Fruit fly (Drosophila melanogaster) whole organism, embryonic: Measurements from ENCODE around the gene Stat92E.

Experiments used
- ATbp ChIP-seq: fragments of 200-800 bp; sonication (Bioruptor generic); optimal IDR thresholded peaks from 2 replicates; lab custom pipeline; 2017; ENCODE audit warnings: missing biosample characterization, mild to moderate bottlenecking, missing genetic modification characterization, missing genetic modification reagents
- Adf1 ChIP-seq: fragments of 200-800 bp; sonication (Bioruptor generic); IDR thresholded peaks from 2 replicates; pipeline ENCODE4 v1.3.6; 2022; ENCODE audit warnings: missing biosample characterization, missing genetic modification characterization
- Antp ChIP-seq: fragments of 200-800 bp; sonication (Bioruptor generic); optimal IDR thresholded peaks from 3 replicates; lab custom pipeline; 2016; ENCODE audit warnings: missing biosample characterization, missing genetic modification characterization
- Atf6 ChIP-seq: fragments of 200-800 bp; sonication (Bioruptor generic); IDR thresholded peaks from 2 replicates; pipeline ENCODE4 v1.3.6; 2022; ENCODE audit warnings: missing biosample characterization, missing genetic modification characterization
- CG11695 ChIP-seq: fragments of 200-800 bp; sonication (Bioruptor generic); IDR thresholded peaks from 3 replicates; pipeline ENCODE4 v1.3.6; 2022; ENCODE audit warnings: missing biosample characterization, missing genetic modification characterization
- CG14050 ChIP-seq: fragments of 200-800 bp; sonication (Bioruptor generic); IDR thresholded peaks from 3 replicates; pipeline ENCODE4 v1.3.6; 2022; ENCODE audit warnings: missing biosample characterization, missing genetic modification characterization
- CG14860 ChIP-seq: fragments of 200-800 bp; sonication (Bioruptor generic); IDR thresholded peaks from 3 replicates; pipeline ENCODE4 v1.3.6; 2022; ENCODE audit warnings: missing biosample characterization, missing genetic modification characterization; ENCODE audit not compliant: partially characterized antibody
- CG1647 ChIP-seq: fragments of 200-800 bp; sonication (Bioruptor generic); optimal IDR thresholded peaks from 3 replicates; lab custom pipeline; 2016; ENCODE audit warnings: missing biosample characterization, missing genetic modification characterization
- CG17359 ChIP-seq: fragments of 200-800 bp; sonication (Bioruptor generic); optimal IDR thresholded peaks from 3 replicates; lab custom pipeline; 2018; ENCODE audit warnings: missing biosample characterization, mild to moderate bottlenecking, missing genetic modification characterization, moderate library complexity
- CG17802 ChIP-seq: fragments of 200-800 bp; sonication (Bioruptor generic); optimal IDR thresholded peaks from 2 replicates; lab custom pipeline; 2018; ENCODE audit warnings: missing biosample characterization, mild to moderate bottlenecking, missing genetic modification characterization, moderate library complexity
- CG2120 ChIP-seq: fragments of 200-800 bp; sonication (Bioruptor generic); optimal IDR thresholded peaks from 3 replicates; lab custom pipeline; 2016; ENCODE audit warnings: missing biosample characterization, missing genetic modification characterization
- CG30431 ChIP-seq: fragments of 200-800 bp; sonication (Bioruptor generic); optimal IDR thresholded peaks from 2 replicates; lab custom pipeline; 2017; ENCODE audit warnings: missing biosample characterization, missing genetic modification characterization
- CG31224 ChIP-seq: fragments of 200-800 bp; sonication (Bioruptor generic); IDR thresholded peaks from 2 replicates; pipeline ENCODE4 v1.3.6; 2022; ENCODE audit warnings: missing biosample characterization, missing genetic modification characterization
- CG34422 ChIP-seq: fragments of 200-800 bp; sonication (Bioruptor generic); IDR thresholded peaks from 3 replicates; pipeline ENCODE4 v1.3.6; 2022; ENCODE audit warnings: missing biosample characterization, missing genetic modification characterization
- CG4404 ChIP-seq: fragments of 200-800 bp; sonication (Bioruptor generic); IDR thresholded peaks from 2 replicates; pipeline ENCODE4 v1.3.6; 2022; ENCODE audit warnings: missing biosample characterization, missing genetic modification characterization
- CG4617 ChIP-seq: fragments of 200-800 bp; sonication (Bioruptor generic); optimal IDR thresholded peaks from 3 replicates; lab custom pipeline; 2016; ENCODE audit warnings: missing biosample characterization, missing genetic modification characterization, borderline replicate concordance
- CG6791 ChIP-seq: fragments of 200-800 bp; sonication (Bioruptor generic); IDR thresholded peaks from 3 replicates; pipeline ENCODE4 v1.3.6; 2022; ENCODE audit warnings: missing biosample characterization, missing genetic modification characterization; ENCODE audit not compliant: partially characterized antibody
- Camta ChIP-seq: fragments of 200-800 bp; sonication (Bioruptor generic); optimal IDR thresholded peaks from 2 replicates; lab custom pipeline; 2016; ENCODE audit warnings: missing biosample characterization, missing genetic modification characterization
- Dek ChIP-seq: fragments of 200-800 bp; sonication (Bioruptor generic); optimal IDR thresholded peaks from 3 replicates; lab custom pipeline; 2019; ENCODE audit warnings: missing biosample characterization, mild to moderate bottlenecking, missing genetic modification characterization, moderate library complexity
- Doc3 ChIP-seq: fragments of 200-800 bp; sonication (Bioruptor generic); IDR thresholded peaks from 3 replicates; pipeline ENCODE4 v1.3.6; 2022; ENCODE audit warnings: missing biosample characterization, missing genetic modification characterization; ENCODE audit not compliant: partially characterized antibody
- E2f1 ChIP-seq: fragments of 200-800 bp; sonication (Bioruptor generic); IDR thresholded peaks from 2 replicates; pipeline ENCODE4 v1.3.6; 2022; ENCODE audit warnings: missing biosample characterization, missing genetic modification characterization
- Elba2 ChIP-seq: fragments of 200-800 bp; sonication (Bioruptor generic); optimal IDR thresholded peaks from 3 replicates; lab custom pipeline; 2016; ENCODE audit warnings: missing biosample characterization, missing genetic modification characterization
- Hand ChIP-seq: fragments of 200-800 bp; sonication (Bioruptor generic); optimal IDR thresholded peaks from 2 replicates; lab custom pipeline; 2017; ENCODE audit warnings: mild to moderate bottlenecking, missing biosample characterization, missing genetic modification reagents, missing genetic modification characterization
- Hsf ChIP-seq: fragments of 200-800 bp; sonication (Bioruptor generic); optimal IDR thresholded peaks from 3 replicates; lab custom pipeline; 2016; ENCODE audit warnings: missing biosample characterization, missing genetic modification characterization
- Lim3 ChIP-seq: fragments of 200-800 bp; sonication (Bioruptor generic); IDR thresholded peaks from 2 replicates; pipeline ENCODE4 v1.3.6; 2022; ENCODE audit warnings: missing biosample characterization, missing genetic modification characterization
- Max ChIP-seq: fragments of 200-800 bp; sonication (Bioruptor generic); optimal IDR thresholded peaks from 2 replicates; lab custom pipeline; 2016; ENCODE audit warnings: missing biosample characterization, mild to moderate bottlenecking, missing genetic modification characterization
- Oli ChIP-seq: fragments of 200-800 bp; sonication (Bioruptor generic); optimal IDR thresholded peaks from 2 replicates; lab custom pipeline; 2018; ENCODE audit warnings: missing biosample characterization, mild to moderate bottlenecking, missing genetic modification characterization, moderate library complexity
- Rfx ChIP-seq: fragments of 200-800 bp; sonication (Bioruptor generic); IDR thresholded peaks from 2 replicates; pipeline ENCODE4 v1.3.6; 2022; ENCODE audit warnings: missing biosample characterization, missing genetic modification characterization
- Tbp ChIP-seq: fragments of >200 bp; optimal IDR thresholded peaks from 2 replicates; lab custom pipeline; 2018; ENCODE audit warnings: missing biosample characterization, missing genetic modification characterization
- Xbp1 ChIP-seq: fragments of 200-800 bp; sonication (Bioruptor generic); optimal IDR thresholded peaks from 3 replicates; lab custom pipeline; 2016; ENCODE audit warnings: missing biosample characterization, mild to moderate bottlenecking, missing genetic modification characterization
- ac ChIP-seq: fragments of 200-800 bp; sonication (Bioruptor generic); optimal IDR thresholded peaks from 3 replicates; lab custom pipeline; 2017; ENCODE audit warnings: missing biosample characterization, mild to moderate bottlenecking, missing genetic modification characterization
- cas ChIP-seq: fragments of 200-800 bp; sonication (Bioruptor generic); IDR thresholded peaks from 2 replicates; pipeline ENCODE4 v1.3.6; 2022; ENCODE audit warnings: missing biosample characterization, missing genetic modification characterization
- dimm ChIP-seq: fragments of 200-800 bp; sonication (Bioruptor generic); IDR thresholded peaks from 2 replicates; pipeline ENCODE4 v1.3.6; 2022; ENCODE audit warnings: missing biosample characterization, missing genetic modification characterization
- dm ChIP-seq: fragments of 200-800 bp; sonication (Bioruptor generic); optimal IDR thresholded peaks from 3 replicates; lab custom pipeline; 2016; ENCODE audit warnings: missing biosample characterization, missing genetic modification characterization
- gcm ChIP-seq: fragments of 200-800 bp; sonication (Bioruptor generic); optimal IDR thresholded peaks from 2 replicates; lab custom pipeline; 2019; ENCODE audit warnings: missing biosample characterization, mild to moderate bottlenecking, missing genetic modification characterization, moderate library complexity
- gem ChIP-seq: fragments of 200-800 bp; sonication (Bioruptor generic); optimal IDR thresholded peaks from 2 replicates; lab custom pipeline; 2019; ENCODE audit warnings: missing biosample characterization, mild to moderate bottlenecking, missing genetic modification characterization, moderate library complexity
- ham ChIP-seq: fragments of 200-800 bp; sonication (Bioruptor generic); IDR thresholded peaks from 2 replicates; pipeline ENCODE4 v1.3.6; 2022; ENCODE audit warnings: missing biosample characterization, missing genetic modification characterization
- hb ChIP-seq: fragments of 200-800 bp; sonication (Bioruptor generic); IDR thresholded peaks from 3 replicates; pipeline ENCODE4 v1.3.6; 2022; ENCODE audit warnings: missing biosample characterization, missing genetic modification characterization; ENCODE audit not compliant: partially characterized antibody
- kay ChIP-seq: fragments of 200-800 bp; sonication (Bioruptor generic); optimal IDR thresholded peaks from 2 replicates; lab custom pipeline; 2016; ENCODE audit warnings: missing biosample characterization, missing genetic modification characterization
- lola ChIP-seq, 3 experiments: fragments of >200 bp in 2 of 3; fragments of 200-800 bp in 1 of 3; sonication (Bioruptor generic) in 1 of 3; optimal IDR thresholded peaks; 2 replicates each; lab custom pipeline; 2017 to 2019; ENCODE audit warnings: missing biosample characterization in 3 of 3, missing genetic modification characterization in 3 of 3, mild to moderate bottlenecking in 1 of 3, moderate library complexity in 1 of 3
- mam ChIP-seq: fragments of 200-800 bp; sonication (Bioruptor generic); optimal IDR thresholded peaks from 3 replicates; lab custom pipeline; 2016; ENCODE audit warnings: missing biosample characterization, missing genetic modification characterization
- mirr ChIP-seq: fragments of 200-800 bp; sonication (Bioruptor generic); optimal IDR thresholded peaks from 3 replicates; lab custom pipeline; 2018; ENCODE audit warnings: missing biosample characterization, mild to moderate bottlenecking, missing genetic modification characterization
- oc ChIP-seq: fragments of 200-800 bp; sonication (Bioruptor generic); optimal IDR thresholded peaks from 2 replicates; lab custom pipeline; 2018; ENCODE audit warnings: missing biosample characterization, mild to moderate bottlenecking, missing genetic modification characterization, moderate library complexity
- pan ChIP-seq, 4 experiments: fragments of >200 bp in 3 of 4; fragments of 200-800 bp in 1 of 4; sonication (Bioruptor generic) in 1 of 4; optimal IDR thresholded peaks in 3 of 4; IDR thresholded peaks in 1 of 4; 2 replicates each; pipeline versions ENCODE4 v1.3.6 to Lab custom; 2017 to 2022; ENCODE audit warnings: missing biosample characterization in 2 of 4, missing genetic modification characterization in 2 of 4, mixed read lengths in 1 of 4
- psq ChIP-seq: fragments of 200-800 bp; sonication (Bioruptor generic); optimal IDR thresholded peaks from 2 replicates; lab custom pipeline; 2017; ENCODE audit warnings: missing biosample characterization, missing genetic modification characterization
- scrt ChIP-seq: fragments of 200-800 bp; sonication (Bioruptor generic); optimal IDR thresholded peaks from 2 replicates; lab custom pipeline; 2018; ENCODE audit warnings: missing biosample characterization, mild to moderate bottlenecking, missing genetic modification characterization, moderate library complexity
- sens ChIP-seq: fragments of 200-800 bp; sonication (Bioruptor generic); peaks from one replicate; lab custom pipeline; 2016; ENCODE audit warnings: missing biosample characterization, missing genetic modification characterization
- sima ChIP-seq: fragments of 200-800 bp; sonication (Bioruptor generic); optimal IDR thresholded peaks from 2 replicates; lab custom pipeline; 2016; ENCODE audit warnings: missing biosample characterization, missing genetic modification characterization
- ssp ChIP-seq: fragments of 200-800 bp; sonication (Bioruptor generic); IDR thresholded peaks from 2 replicates; pipeline ENCODE4 v1.3.6; 2022; ENCODE audit warnings: missing biosample characterization, missing genetic modification characterization
- unc-4 ChIP-seq: fragments of 200-800 bp; sonication (Bioruptor generic); IDR thresholded peaks from 2 replicates; pipeline ENCODE4 v1.3.6; 2022; ENCODE audit warnings: missing biosample characterization, missing genetic modification characterization; ENCODE audit not compliant: partially characterized antibody

The Stat92E gene

dm6 chr3R:20579816-20580215, 27.7 kb upstream of the Stat92E start, which contains the start of the genes EloB and Srp14 (continued):
- TF ChIP-seq Atf6 (GFP tag; lab: Robert Waterston, UW) (peak; percentile 77; the same call in 1 of the 2 replicates), CG14050 (GFP tag; lab: Robert Waterston, UW) (peak; percentile 48; the same call in 2 of the 3 replicates), Max (GFP tag; lab: Kevin White, UChicago) (peak; percentile 79), scrt (GFP tag; lab: Kevin White, UChicago) (peak; percentile 71), ssp (GFP tag; lab: Robert Waterston, UW) (peak; percentile 54), gcm (GFP tag; lab: Kevin White, UChicago) (peak; percentile 82), CG11695 (GFP tag; lab: Robert Waterston, UW) (peak; percentile 74), lola (GFP tag; optimal IDR thresholded peaks at IDR 0.05; lab: Kevin White, UChicago) (peak in 1 of 3 experiments; percentile 77), Hand (GFP tag; lab: Kevin White, UChicago) (peak; percentile 16), ATbp (peak; percentile 24), E2f1 (peak; percentile 77), Doc3 (GFP tag; lab: Robert Waterston, UW) (peak; percentile 97), kay (GFP tag; lab: Kevin White, UChicago) (peak; percentile 63), CG31224 (GFP tag; lab: Robert Waterston, UW) (peak; percentile 20; the same call in 1 of the 2 replicates), CG17802 (tag; lab: Kevin White, UChicago) (peak; percentile 23), cas (GFP tag; lab: Robert Waterston, UW) (peak; percentile 55; the same call in 1 of the 2 replicates), Xbp1 (GFP tag; lab: Kevin White, UChicago) (peak; percentile 88), CG30431 (peak; percentile 47), pan (optimal IDR thresholded peaks at IDR 0.05; lab: Kevin White, UChicago) (no peak), pan (GFP tag; optimal IDR thresholded peaks at IDR 0.05 in 1 of 2, IDR thresholded peaks at IDR 0.05 in 1 of 2) (peak in 1 of 2 experiments; percentile 70), dimm (GFP tag; lab: Robert Waterston, UW) (0 out of 2 replicates have a peak, but pooled peaks have one; percentile 40), CG4617 (GFP tag; lab: Kevin White, UChicago) (peak; percentile 95), Lim3 (GFP tag; lab: Robert Waterston, UW) (no peak), CG14860 (GFP tag; lab: Robert Waterston, UW) (peak; percentile 93), CG4404 (GFP tag; lab: Robert Waterston, UW) (peak; percentile 75), Rfx (GFP tag; lab: Robert Waterston, UW) (peak; percentile 92), ham (GFP tag; lab: Robert Waterston, UW) (no peak), CG2120 (GFP tag; lab: Kevin White, UChicago) (peak; percentile 92), gem (tag; lab: Kevin White, UChicago) (peak; percentile 87), CG34422 (GFP tag; lab: Robert Waterston, UW) (peak; percentile 86), Dek (tag; lab: Kevin White, UChicago) (peak; percentile 74), CG6791 (GFP tag; lab: Robert Waterston, UW) (peak; percentile 96), mam (peak; percentile 86), oc (tag; lab: Kevin White, UChicago) (no peak), Elba2 (GFP tag; lab: Kevin White, UChicago) (peak; percentile 71), mirr (peak; percentile 51), CG1647 (GFP tag; lab: Kevin White, UChicago) (peak; percentile 83), Oli (tag; lab: Kevin White, UChicago) (peak; percentile 64), psq (GFP tag; lab: Kevin White, UChicago) (no peak), Tbp (GFP tag; lab: Kevin White, UChicago) (no peak), Adf1 (GFP tag; lab: Robert Waterston, UW) (peak; percentile 57), Antp (GFP tag; lab: Kevin White, UChicago) (peak; percentile 83), sens (GFP tag; lab: Kevin White, UChicago) (peak; percentile 96), dm (GFP tag; lab: Kevin White, UChicago) (peak; percentile 62), Hsf (GFP tag; lab: Kevin White, UChicago) (peak; percentile 89), unc-4 (GFP tag; lab: Robert Waterston, UW) (peak; percentile 98), Camta (GFP tag; lab: Kevin White, UChicago) (peak; percentile 77), hb (GFP tag; lab: Robert Waterston, UW) (peak; percentile 96), ac (GFP tag; lab: Kevin White, UChicago) (no peak), CG17359 (tag; lab: Kevin White, UChicago) (peak; percentile 74), sima (GFP tag; lab: Kevin White, UChicago) (peak; percentile 1)
